Worm (Caenorhabditis elegans) whole organism, early embryonic: Measurements from ENCODE around the gene ubxn-4.

ENCODE experiments used
- F13C5.2 ChIP-seq: sonication (generic microtip); optimal IDR thresholded peaks from 2 replicates; lab custom pipeline; 2017; ENCODE audit warnings: mild to moderate bottlenecking, missing genetic modification characterization, inconsistent platforms, missing compliant biosample characterization
- ama-1 ChIP-seq: fragments of 150-350 bp; optimal IDR thresholded peaks from 2 replicates; lab custom pipeline; 2014
- ceh-13 ChIP-seq: fragments of 200-800 bp; sonication (Bioruptor generic); optimal IDR thresholded peaks from 2 replicates; lab custom pipeline; 2018; ENCODE audit warnings: mild to moderate bottlenecking, missing genetic modification characterization, missing compliant biosample characterization
- ets-7 ChIP-seq: sonication (generic microtip); optimal IDR thresholded peaks from 2 replicates; lab custom pipeline; 2016; ENCODE audit warnings: missing genotype, missing genetic modification characterization, missing compliant biosample characterization
- hmg-4 ChIP-seq: fragments of 200-800 bp; sonication (Bioruptor generic); optimal IDR thresholded peaks from 2 replicates; lab custom pipeline; 2018; ENCODE audit warnings: mild to moderate bottlenecking, missing genetic modification characterization, missing compliant biosample characterization
- hnd-1 ChIP-seq: sonication (generic microtip); optimal IDR thresholded peaks from 2 replicates; lab custom pipeline; 2016; ENCODE audit warnings: missing genetic modification characterization, missing compliant biosample characterization
- pes-1 ChIP-seq: fragments of 200-800 bp; sonication (Bioruptor generic); IDR thresholded peaks from 2 replicates; pipeline ENCODE4 v1.3.6; 2022; ENCODE audit warnings: missing genetic modification reagents, missing genetic modification characterization, missing compliant biosample characterization
- sea-1 ChIP-seq: fragments of 200-800 bp; sonication (Bioruptor generic); conservative IDR thresholded peaks from 2 replicates; pipeline ENCODE4 v1.3.6; 2022; ENCODE audit warnings: missing genetic modification characterization, missing compliant biosample characterization
- tra-4 ChIP-seq: sonication (generic microtip); optimal IDR thresholded peaks from 2 replicates; lab custom pipeline; 2017; ENCODE audit warnings: missing genetic modification characterization, missing compliant biosample characterization

The ubxn-4 gene

ce11 chrIII:8355462-8355815, 49.9 kb downstream of the ubxn-4 start:
- no peak for TF ChIP-seq hmg-4
- no peak for TF ChIP-seq F13C5.2 (tag; lab: Kevin White, UChicago)
- TF ChIP-seq sea-1 (GFP tag; lab: Robert Waterston, UW), result no peak
- TF ChIP-seq pes-1 (GFP tag; lab: Robert Waterston, UW), result no peak
- TF ChIP-seq hnd-1, result no peak
- TF ChIP-seq ceh-13 (GFP tag; lab: Kevin White, UChicago), result no peak
- TF ChIP-seq ets-7 (tag; lab: Kevin White, UChicago), result no peak

- TF ChIP-seq F13C5.2 (tag; lab: Kevin White, UChicago), result no peak
- TF ChIP-seq tra-4, result no peak
- TF ChIP-seq ceh-13 (GFP tag; lab: Kevin White, UChicago), result no peak
- no peak for TF ChIP-seq ama-1 (lab: Kevin White, UChicago)
- peak; percentile 63 for TF ChIP-seq hmg-4
Observed at ce11 chrIII:8354644-8355461, 50.5 kb downstream of the ubxn-4 start, which contains the start of gene unc-116. Gene unc-116 (minus strand): TSS chrIII:8355174.
